Worm (Caenorhabditis elegans) whole organism, L2 larva: ENCODE measurements around the gene glf-1.

ENCODE experiments used
- aly-2 ChIP-seq: fragments of 150-350 bp; optimal IDR thresholded peaks from 2 replicates; lab custom pipeline; 2014; ENCODE audit warnings: missing biosample characterization, missing genetic modification characterization
- ama-1 ChIP-seq: fragments of 150-350 bp; optimal IDR thresholded peaks from 2 replicates; lab custom pipeline; 2018; ENCODE audit warnings: inconsistent platforms
- elt-3 ChIP-seq: sonication (generic microtip); optimal IDR thresholded peaks from 2 replicates; lab custom pipeline; 2017; ENCODE audit warnings: missing biosample characterization, missing genetic modification characterization
- lin-39 ChIP-seq: fragments of 150-350 bp; optimal IDR thresholded peaks from 2 replicates; lab custom pipeline; 2014; ENCODE audit warnings: missing biosample characterization, missing genetic modification reagents, missing genetic modification characterization
- nhr-12 ChIP-seq: fragments of 150-350 bp; optimal IDR thresholded peaks from 2 replicates; lab custom pipeline; 2014; ENCODE audit warnings: missing biosample characterization, missing genetic modification characterization
- nhr-237 ChIP-seq: fragments of 150-350 bp; optimal IDR thresholded peaks from 2 replicates; lab custom pipeline; 2014; ENCODE audit warnings: missing biosample characterization, missing genetic modification characterization
- nhr-77 ChIP-seq: fragments of 150-350 bp; optimal IDR thresholded peaks from 2 replicates; lab custom pipeline; 2014; ENCODE audit warnings: missing biosample characterization, missing genetic modification characterization
- skn-1 ChIP-seq: sonication (generic microtip); optimal IDR thresholded peaks from 2 replicates; lab custom pipeline; 2017; ENCODE audit warnings: missing biosample characterization, missing genetic modification characterization
- snpc-4 ChIP-seq: fragments of 150-350 bp; optimal IDR thresholded peaks from 2 replicates; lab custom pipeline; 2014; ENCODE audit warnings: missing biosample characterization, missing genetic modification characterization
- unc-62 ChIP-seq: fragments of 150-350 bp; optimal IDR thresholded peaks from 2 replicates; lab custom pipeline; 2014; ENCODE audit warnings: missing biosample characterization, missing genetic modification reagents, missing genetic modification characterization
- ztf-1 ChIP-seq: fragments of 200-800 bp; sonication (Bioruptor generic); conservative IDR thresholded peaks from 2 replicates; pipeline ENCODE4 v1.3.6; 2022; ENCODE audit warnings: missing genetic modification characterization, missing compliant biosample characterization
- ztf-11 ChIP-seq: sonication (generic microtip); optimal IDR thresholded peaks from 2 replicates; lab custom pipeline; 2017; ENCODE audit warnings: missing biosample characterization, missing genetic modification characterization

DNA sequence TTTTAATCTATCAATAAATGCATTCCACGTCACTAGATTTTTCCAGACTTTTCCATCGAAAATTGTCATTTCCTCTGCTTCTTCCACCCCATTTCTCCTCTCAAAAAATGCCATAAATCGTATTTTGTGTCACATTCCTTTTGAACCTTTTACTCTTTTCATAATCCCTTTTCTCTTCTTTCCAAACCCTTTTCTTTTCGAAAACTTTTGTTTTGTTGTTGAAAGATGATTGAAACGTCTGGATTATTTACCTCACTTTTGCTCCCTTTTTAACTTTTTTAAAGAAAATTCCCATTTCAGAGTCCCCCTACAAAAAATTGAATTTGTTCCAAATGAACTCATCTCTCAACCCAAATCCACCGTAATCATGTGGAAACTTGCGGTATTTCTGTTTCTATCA, 46.5 kb upstream of the glf-1 start, which contains the start of gene C06E7.2:
- TF ChIP-seq nhr-237 (tag; lab: Kevin White, UChicago): no peak
- no peak for TF ChIP-seq unc-62 (GFP tag; lab: Kevin White, UChicago)
- no peak for TF ChIP-seq nhr-12 (tag; lab: Kevin White, UChicago)
- TF ChIP-seq ztf-1 (GFP tag; lab: Robert Waterston, UW): no peak
- TF ChIP-seq elt-3: no peak
- no peak for TF ChIP-seq snpc-4
- no peak for TF ChIP-seq ztf-11
- no peak for TF ChIP-seq skn-1 (tag; lab: Kevin White, UChicago)
- no peak for TF ChIP-seq aly-2
- TF ChIP-seq nhr-77 (tag; lab: Kevin White, UChicago): no peak
- TF ChIP-seq ama-1 (lab: Kevin White, UChicago): no peak
- TF ChIP-seq lin-39 (tag; lab: Kevin White, UChicago): no peak
